Fruit fly (Drosophila melanogaster) whole organism, prepupa: ENCODE results near the gene CG8460.

ENCODE experiments used
- Blimp-1 ChIP-seq: fragments of 200-800 bp; sonication (Bioruptor generic); optimal IDR thresholded peaks from 3 replicates; lab custom pipeline; 2017; ENCODE audit warnings: missing biosample characterization, missing genetic modification characterization, mild to moderate bottlenecking, moderate library complexity, missing genetic modification reagents
- CG10669 ChIP-seq: fragments of 200-800 bp; sonication (Bioruptor generic); optimal IDR thresholded peaks from 3 replicates; lab custom pipeline; 2018; ENCODE audit warnings: missing biosample characterization, mild to moderate bottlenecking, missing genetic modification characterization, moderate library complexity
- CG11294 ChIP-seq: fragments of 200-800 bp; sonication (Bioruptor generic); IDR thresholded peaks from 2 replicates; pipeline ENCODE4 v1.3.6; 2022; ENCODE audit warnings: missing biosample characterization, missing genetic modification characterization
- CG11762 ChIP-seq: fragments of 200-800 bp; sonication (Bioruptor generic); optimal IDR thresholded peaks from 3 replicates; lab custom pipeline; 2016; ENCODE audit warnings: missing biosample characterization, missing genetic modification characterization; ENCODE audit not compliant: insufficient read depth
- CG15336 ChIP-seq: fragments of 200-800 bp; sonication (Bioruptor generic); IDR thresholded peaks from 2 replicates; pipeline ENCODE4 v1.3.6; 2022; ENCODE audit warnings: missing biosample characterization, missing genetic modification characterization
- CG1621 ChIP-seq: fragments of 200-800 bp; sonication (Bioruptor generic); optimal IDR thresholded peaks from 3 replicates; lab custom pipeline; 2018; ENCODE audit warnings: missing biosample characterization, mild to moderate bottlenecking, missing genetic modification characterization
- CG16779 ChIP-seq: fragments of 200-800 bp; sonication (Bioruptor generic); optimal IDR thresholded peaks from 3 replicates; lab custom pipeline; 2017; ENCODE audit warnings: missing biosample characterization, mild to moderate bottlenecking, missing genetic modification characterization
- CG31627 ChIP-seq: fragments of 200-800 bp; sonication (Bioruptor generic); optimal IDR thresholded peaks from 3 replicates; lab custom pipeline; 2016; ENCODE audit warnings: missing biosample characterization, missing genetic modification characterization
- CG34406 ChIP-seq: fragments of 200-800 bp; sonication (Bioruptor generic); optimal IDR thresholded peaks from 3 replicates; lab custom pipeline; 2016; ENCODE audit warnings: missing biosample characterization, missing genetic modification characterization
- CG3919 ChIP-seq: fragments of 200-800 bp; sonication (Bioruptor generic); optimal IDR thresholded peaks from 3 replicates; lab custom pipeline; 2016; ENCODE audit warnings: missing biosample characterization, missing genetic modification characterization
- CG6163 ChIP-seq: fragments of 200-800 bp; sonication (Bioruptor generic); IDR thresholded peaks from 3 replicates; pipeline ENCODE4 v1.3.6; 2022; ENCODE audit warnings: missing biosample characterization, missing genetic modification characterization
- CG6808 ChIP-seq: fragments of 200-800 bp; sonication (Bioruptor generic); optimal IDR thresholded peaks from 3 replicates; lab custom pipeline; 2017; ENCODE audit warnings: missing biosample characterization, missing genetic modification characterization, mild to moderate bottlenecking, moderate library complexity, missing genetic modification reagents
- CG6854 ChIP-seq: fragments of 200-800 bp; sonication (Bioruptor generic); optimal IDR thresholded peaks from 2 replicates; lab custom pipeline; 2017; ENCODE audit warnings: missing biosample characterization, mild to moderate bottlenecking, missing genetic modification characterization
- CG7368 ChIP-seq: fragments of 200-800 bp; sonication (Bioruptor generic); optimal IDR thresholded peaks from 3 replicates; lab custom pipeline; 2016; ENCODE audit warnings: missing biosample characterization, missing genetic modification characterization
- CG8119 ChIP-seq: fragments of 200-800 bp; sonication (Bioruptor generic); IDR thresholded peaks from 3 replicates; pipeline ENCODE4 v1.3.6; 2022; ENCODE audit warnings: missing biosample characterization, missing genetic modification characterization
- CG8319 ChIP-seq: fragments of 200-800 bp; sonication (Bioruptor generic); optimal IDR thresholded peaks from 3 replicates; lab custom pipeline; 2016; ENCODE audit warnings: missing biosample characterization, missing genetic modification characterization
- CG8632 ChIP-seq: fragments of 200-800 bp; sonication (Bioruptor generic); optimal IDR thresholded peaks from 3 replicates; lab custom pipeline; 2016; ENCODE audit warnings: missing biosample characterization, missing genetic modification characterization
- Eip78C ChIP-seq: fragments of 200-800 bp; sonication (Bioruptor generic); peaks from one replicate; lab custom pipeline; 2016; ENCODE audit warnings: missing biosample characterization, missing genetic modification characterization
- Gug ChIP-seq: fragments of 200-800 bp; sonication (Bioruptor generic); IDR thresholded peaks from 2 replicates; pipeline ENCODE4 v1.3.6; 2022; ENCODE audit warnings: missing biosample characterization, missing genetic modification characterization
- Hr39 ChIP-seq: fragments of 200-800 bp; sonication (Bioruptor generic); optimal IDR thresholded peaks from 2 replicates; lab custom pipeline; 2016; ENCODE audit warnings: missing biosample characterization, missing genetic modification characterization
- Met ChIP-seq: fragments of 200-800 bp; sonication (Bioruptor generic); optimal IDR thresholded peaks from 3 replicates; lab custom pipeline; 2016; ENCODE audit warnings: missing biosample characterization, missing genetic modification characterization
- OdsH ChIP-seq: fragments of 200-800 bp; sonication (Bioruptor generic); optimal IDR thresholded peaks from 3 replicates; lab custom pipeline; 2016; ENCODE audit warnings: missing biosample characterization, missing genetic modification characterization
- Smox ChIP-seq: fragments of 200-800 bp; sonication (Bioruptor generic); optimal IDR thresholded peaks from 3 replicates; lab custom pipeline; 2016; ENCODE audit warnings: missing biosample characterization, missing genetic modification characterization
- Sox14 ChIP-seq: fragments of 200-800 bp; sonication (Bioruptor generic); optimal IDR thresholded peaks from 3 replicates; lab custom pipeline; 2016; ENCODE audit warnings: missing biosample characterization, missing genetic modification characterization
- Sox15 ChIP-seq: fragments of 200-800 bp; sonication (Bioruptor generic); optimal IDR thresholded peaks from 3 replicates; lab custom pipeline; 2016; ENCODE audit warnings: missing biosample characterization, missing genetic modification characterization
- achi ChIP-seq: fragments of 200-800 bp; sonication (Bioruptor generic); optimal IDR thresholded peaks from 3 replicates; lab custom pipeline; 2016; ENCODE audit warnings: missing biosample characterization, missing genetic modification characterization
- acj6 ChIP-seq: fragments of 200-800 bp; sonication (Bioruptor generic); optimal IDR thresholded peaks from 3 replicates; lab custom pipeline; 2016; ENCODE audit warnings: missing biosample characterization, missing genetic modification characterization
- cyc ChIP-seq: fragments of 200-800 bp; sonication (Bioruptor generic); optimal IDR thresholded peaks from 3 replicates; lab custom pipeline; 2016; ENCODE audit warnings: missing biosample characterization, missing genetic modification characterization
- eg ChIP-seq: fragments of 200-800 bp; sonication (Bioruptor generic); IDR thresholded peaks from 3 replicates; pipeline ENCODE4 v1.3.6; 2022; ENCODE audit warnings: missing biosample characterization, missing genetic modification characterization
- fkh ChIP-seq: fragments of 200-800 bp; sonication (Bioruptor generic); optimal IDR thresholded peaks from 3 replicates; lab custom pipeline; 2017; ENCODE audit warnings: missing biosample characterization, mild to moderate bottlenecking, missing genetic modification characterization, moderate library complexity
- lz ChIP-seq: fragments of 200-800 bp; sonication (Bioruptor generic); optimal IDR thresholded peaks from 3 replicates; lab custom pipeline; 2016; ENCODE audit warnings: missing biosample characterization, missing genetic modification characterization
- salr ChIP-seq, 2 experiments: fragments of 200-800 bp; sonication (Bioruptor generic); optimal IDR thresholded peaks; 3 replicates each; lab custom pipeline; 2016 to 2018; ENCODE audit warnings: missing biosample characterization in 2 of 2, missing genetic modification characterization in 2 of 2, mild to moderate bottlenecking in 1 of 2
- spab ChIP-seq: fragments of 200-800 bp; sonication (Bioruptor generic); optimal IDR thresholded peaks from 2 replicates; lab custom pipeline; 2017; ENCODE audit warnings: missing biosample characterization, mild to moderate bottlenecking, missing genetic modification characterization, missing genetic modification reagents
- topi ChIP-seq: fragments of 200-800 bp; sonication (Bioruptor generic); optimal IDR thresholded peaks from 3 replicates; lab custom pipeline; 2016; ENCODE audit warnings: missing biosample characterization, missing genetic modification characterization
- vri ChIP-seq: fragments of 200-800 bp; sonication (Bioruptor generic); optimal IDR thresholded peaks from 3 replicates; lab custom pipeline; 2016; ENCODE audit warnings: missing biosample characterization, mild to moderate bottlenecking, missing genetic modification characterization

The CG8460 gene

dm6 chr2L:8162307-8163024, 34.5 kb upstream of the CG8460 start, which contains the start of gene Acbp1 (continued):
- TF ChIP-seq CG8319 (GFP tag; lab: Kevin White, UChicago) (peak; percentile 86), OdsH (GFP tag; lab: Kevin White, UChicago) (peak; percentile 94), lz (peak; percentile 93), eg (GFP tag; lab: Robert Waterston, UW) (peak; percentile 97), CG15336 (peak; percentile 97), Smox (GFP tag; lab: Kevin White, UChicago) (peak; percentile 95), CG16779 (tag; lab: Kevin White, UChicago) (peak; percentile 97), CG6854 (GFP tag; lab: Kevin White, UChicago) (peak; percentile 98), CG11762 (GFP tag; lab: Kevin White, UChicago) (peak; percentile 90), spab (GFP tag; lab: Kevin White, UChicago) (peak; percentile 95), CG1621 (tag; lab: Kevin White, UChicago) (peak; percentile 94), CG8632 (GFP tag; lab: Kevin White, UChicago) (peak; percentile 97), achi (GFP tag; lab: Kevin White, UChicago) (peak; percentile 94), vri (GFP tag; lab: Kevin White, UChicago) (peak; percentile 91), CG11294 (peak; percentile 90), Gug (GFP tag; lab: Robert Waterston, UW) (peak; percentile 91), Eip78C (GFP tag; lab: Kevin White, UChicago) (peak; percentile 99), Sox14 (GFP tag; lab: Kevin White, UChicago) (peak; percentile 97), acj6 (GFP tag; lab: Kevin White, UChicago) (peak; percentile 94), CG34406 (GFP tag; lab: Kevin White, UChicago) (peak; percentile 97), cyc (GFP tag; lab: Kevin White, UChicago) (peak; percentile 93), Met (GFP tag; lab: Kevin White, UChicago) (peak; percentile 95), CG7368 (GFP tag; lab: Kevin White, UChicago) (peak; percentile 94), Sox15 (GFP tag; lab: Kevin White, UChicago) (peak; percentile 89), Hr39 (GFP tag; lab: Kevin White, UChicago) (peak; percentile 94), salr (GFP tag; optimal IDR thresholded peaks at IDR 0.05; lab: Kevin White, UChicago) (peak; percentile 75 to 93), Blimp-1 (peak; percentile 92)
- TF ChIP-seq, all 60 proteins: peak for 60

- TF ChIP-seq CG6808 (GFP tag; lab: Kevin White, UChicago) (peak; percentile 50), CG3919 (GFP tag; lab: Kevin White, UChicago) (peak; percentile 20), CG10669 (GFP tag; lab: Kevin White, UChicago) (no peak), CG8119 (GFP tag; lab: Robert Waterston, UW) (no peak)
Observed at dm6 chr2L:8163025-8163351, 34.0 kb upstream of the CG8460 start, which contains the start of gene Piezo. Piezo (plus strand) TSS chr2L:8163073.

- TF ChIP-seq vri (GFP tag; lab: Kevin White, UChicago) (no peak), CG16779 (tag; lab: Kevin White, UChicago) (peak; percentile 1), fkh (GFP tag; lab: Kevin White, UChicago) (peak; percentile 93), eg (GFP tag; lab: Robert Waterston, UW) (0 out of 3 replicates have a peak, but pooled peaks have one; percentile 30), topi (no peak), CG31627 (no peak), CG6163 (GFP tag; lab: Robert Waterston, UW) (no peak), Sox14 (GFP tag; lab: Kevin White, UChicago) (peak; percentile 30)
- TF ChIP-seq, all 60 proteins: peak for 4
Observed at dm6 chr2L:8163588-8164166, 33.3 kb upstream of the CG8460 start.
